Fruit fly (Drosophila melanogaster) whole organism, embryonic: ENCODE measurements around the gene CG5882.

Source experiments
- CG10366 ChIP-seq: fragments of 200-800 bp; sonication (Bioruptor generic); IDR thresholded peaks from 2 replicates; pipeline ENCODE4 v1.3.6; 2022; ENCODE audit warnings: missing biosample characterization, missing genetic modification characterization
- CG11456 ChIP-seq: fragments of 200-800 bp; sonication (Bioruptor generic); IDR thresholded peaks from 3 replicates; pipeline ENCODE4 v1.3.6; 2022; ENCODE audit warnings: missing biosample characterization, missing genetic modification characterization
- CG12744 ChIP-seq: fragments of 200-800 bp; sonication (Bioruptor generic); optimal IDR thresholded peaks from 2 replicates; lab custom pipeline; 2016; ENCODE audit warnings: missing biosample characterization, missing genetic modification characterization
- CG1603 ChIP-seq: fragments of 200-800 bp; sonication (Bioruptor generic); optimal IDR thresholded peaks from 2 replicates; lab custom pipeline; 2019; ENCODE audit warnings: missing biosample characterization, mild to moderate bottlenecking, missing genetic modification characterization, moderate library complexity
- CG1647 ChIP-seq: fragments of 200-800 bp; sonication (Bioruptor generic); optimal IDR thresholded peaks from 3 replicates; lab custom pipeline; 2016; ENCODE audit warnings: missing biosample characterization, missing genetic modification characterization
- CG16813 ChIP-seq: fragments of 200-800 bp; sonication (Bioruptor generic); IDR thresholded peaks from 3 replicates; pipeline ENCODE4 v1.3.6; 2022; ENCODE audit warnings: missing biosample characterization, missing genetic modification characterization; ENCODE audit not compliant: partially characterized antibody
- CG17612 ChIP-seq: fragments of 200-800 bp; sonication (Bioruptor generic); IDR thresholded peaks from 2 replicates; pipeline ENCODE4 v1.3.6; 2022; ENCODE audit warnings: missing biosample characterization, missing genetic modification characterization
- CG17912 ChIP-seq: fragments of 200-800 bp; sonication (Bioruptor generic); optimal IDR thresholded peaks from 2 replicates; lab custom pipeline; 2018; ENCODE audit warnings: missing biosample characterization, mild to moderate bottlenecking, missing genetic modification characterization
- CG18011 ChIP-seq: fragments of 200-800 bp; sonication (Bioruptor generic); optimal IDR thresholded peaks from 2 replicates; lab custom pipeline; 2017; ENCODE audit warnings: missing biosample characterization, missing genetic modification characterization, mild to moderate bottlenecking, moderate library complexity, missing genotype
- CG2202 ChIP-seq: fragments of 200-800 bp; sonication (Bioruptor generic); optimal IDR thresholded peaks from 2 replicates; lab custom pipeline; 2018; ENCODE audit warnings: missing biosample characterization, mild to moderate bottlenecking, missing genetic modification characterization
- CG2875 ChIP-seq: fragments of 200-800 bp; sonication (Bioruptor generic); optimal IDR thresholded peaks from 2 replicates; lab custom pipeline; 2017; ENCODE audit warnings: missing biosample characterization, mild to moderate bottlenecking, missing genetic modification characterization, missing genetic modification reagents
- CG32767 ChIP-seq: fragments of 200-800 bp; sonication (Bioruptor generic); IDR thresholded peaks from 2 replicates; pipeline ENCODE4 v1.3.6; 2022; ENCODE audit warnings: missing biosample characterization, missing genetic modification characterization
- CG4617 ChIP-seq: fragments of 200-800 bp; sonication (Bioruptor generic); optimal IDR thresholded peaks from 3 replicates; lab custom pipeline; 2016; ENCODE audit warnings: missing biosample characterization, missing genetic modification characterization, borderline replicate concordance
- CG6175 ChIP-seq: fragments of 200-800 bp; sonication (Bioruptor generic); IDR thresholded peaks from 3 replicates; pipeline ENCODE4 v1.3.6; 2022; ENCODE audit warnings: missing biosample characterization, missing genetic modification characterization
- CG6683 ChIP-seq: fragments of 200-800 bp; sonication (Bioruptor generic); optimal IDR thresholded peaks from 2 replicates; lab custom pipeline; 2017; ENCODE audit warnings: missing biosample characterization, mild to moderate bottlenecking, missing genetic modification characterization, missing genetic modification reagents
- CG6813 ChIP-seq: fragments of 200-800 bp; sonication (Bioruptor generic); optimal IDR thresholded peaks from 2 replicates; lab custom pipeline; 2017; ENCODE audit warnings: missing biosample characterization, missing genetic modification characterization, mild to moderate bottlenecking, moderate library complexity, missing genetic modification reagents
- CG8359 ChIP-seq: fragments of 200-800 bp; sonication (Bioruptor generic); optimal IDR thresholded peaks from 2 replicates; lab custom pipeline; 2017; ENCODE audit warnings: missing biosample characterization, mild to moderate bottlenecking, missing genetic modification characterization, borderline replicate concordance
- CG9817 ChIP-seq: fragments of 200-800 bp; sonication (Bioruptor generic); optimal IDR thresholded peaks from 2 replicates; lab custom pipeline; 2018; ENCODE audit warnings: missing biosample characterization, mild to moderate bottlenecking, missing genetic modification characterization, moderate library complexity
- Camta ChIP-seq: fragments of 200-800 bp; sonication (Bioruptor generic); optimal IDR thresholded peaks from 2 replicates; lab custom pipeline; 2016; ENCODE audit warnings: missing biosample characterization, missing genetic modification characterization
- CkIIα-i1 ChIP-seq: fragments of 200-800 bp; sonication (Bioruptor generic); IDR thresholded peaks from 2 replicates; pipeline ENCODE4 v1.3.6; 2022; ENCODE audit warnings: missing biosample characterization, missing genetic modification characterization
- Dek ChIP-seq: fragments of 200-800 bp; sonication (Bioruptor generic); optimal IDR thresholded peaks from 3 replicates; lab custom pipeline; 2019; ENCODE audit warnings: missing biosample characterization, mild to moderate bottlenecking, missing genetic modification characterization, moderate library complexity
- Doc3 ChIP-seq: fragments of 200-800 bp; sonication (Bioruptor generic); IDR thresholded peaks from 3 replicates; pipeline ENCODE4 v1.3.6; 2022; ENCODE audit warnings: missing biosample characterization, missing genetic modification characterization; ENCODE audit not compliant: partially characterized antibody
- Dp ChIP-seq: fragments of 200-800 bp; sonication (Bioruptor generic); optimal IDR thresholded peaks from 2 replicates; lab custom pipeline; 2018; ENCODE audit warnings: missing biosample characterization, mild to moderate bottlenecking, missing genetic modification characterization, moderate library complexity
- Gsc ChIP-seq: fragments of 200-800 bp; sonication (Bioruptor generic); IDR thresholded peaks from 2 replicates; pipeline ENCODE4 v1.3.6; 2022; ENCODE audit warnings: missing biosample characterization, missing genetic modification characterization
- H2.0 ChIP-seq: fragments of 200-800 bp; sonication (Bioruptor generic); IDR thresholded peaks from 2 replicates; pipeline ENCODE4 v1.3.6; 2022; ENCODE audit warnings: missing biosample characterization, missing genetic modification characterization
- Hmr ChIP-seq: fragments of 200-800 bp; sonication (Bioruptor generic); optimal IDR thresholded peaks from 3 replicates; lab custom pipeline; 2017; ENCODE audit warnings: mild to moderate bottlenecking, missing biosample characterization, missing genetic modification reagents, missing genetic modification characterization
- Hr39 ChIP-seq: fragments of >200 bp; optimal IDR thresholded peaks from 2 replicates; lab custom pipeline; 2017
- Lim3 ChIP-seq: fragments of 200-800 bp; sonication (Bioruptor generic); IDR thresholded peaks from 2 replicates; pipeline ENCODE4 v1.3.6; 2022; ENCODE audit warnings: missing biosample characterization, missing genetic modification characterization
- Nf-YC ChIP-seq: fragments of 200-800 bp; optimal IDR thresholded peaks from 3 replicates; lab custom pipeline; 2019; ENCODE audit warnings: missing biosample characterization, mild to moderate bottlenecking, missing genetic modification characterization, moderate library complexity
- Oli ChIP-seq: fragments of 200-800 bp; sonication (Bioruptor generic); optimal IDR thresholded peaks from 2 replicates; lab custom pipeline; 2018; ENCODE audit warnings: missing biosample characterization, mild to moderate bottlenecking, missing genetic modification characterization, moderate library complexity
- Sin3A ChIP-seq: fragments of >200 bp; optimal IDR thresholded peaks from 2 replicates; lab custom pipeline; 2018
- Stat92E ChIP-seq, 3 experiments: fragments of >200 bp in 2 of 3; fragments of 200-800 bp in 1 of 3; sonication (Bioruptor generic) in 1 of 3; optimal IDR thresholded peaks; 2 replicates each; lab custom pipeline; 2017 to 2019; ENCODE audit warnings: missing biosample characterization in 3 of 3, missing genetic modification characterization in 3 of 3, mild to moderate bottlenecking in 1 of 3, moderate library complexity in 1 of 3
- Taf1 ChIP-seq: fragments of 200-800 bp; sonication (Bioruptor generic); IDR thresholded peaks from 2 replicates; pipeline ENCODE4 v1.3.6; 2022; ENCODE audit warnings: missing biosample characterization, missing genetic modification characterization
- al ChIP-seq: fragments of 200-800 bp; sonication (Bioruptor generic); IDR thresholded peaks from 2 replicates; pipeline ENCODE4 v1.3.6; 2022; ENCODE audit warnings: missing biosample characterization, missing genetic modification characterization
- ash1 ChIP-seq: fragments of 200-800 bp; sonication (Bioruptor generic); optimal IDR thresholded peaks from 2 replicates; lab custom pipeline; 2018; ENCODE audit warnings: missing biosample characterization, mild to moderate bottlenecking, missing genetic modification characterization
- btn ChIP-seq: fragments of 200-800 bp; sonication (Bioruptor generic); optimal IDR thresholded peaks from 2 replicates; lab custom pipeline; 2016; ENCODE audit warnings: missing biosample characterization, missing genetic modification characterization
- ci ChIP-seq: fragments of 200-800 bp; sonication (Bioruptor generic); IDR thresholded peaks from 3 replicates; pipeline ENCODE4 v1.3.6; 2022; ENCODE audit warnings: missing biosample characterization, missing genetic modification characterization
- cwo ChIP-seq: fragments of 200-800 bp; sonication (Bioruptor generic); optimal IDR thresholded peaks from 3 replicates; lab custom pipeline; 2017; ENCODE audit warnings: missing biosample characterization, missing genetic modification characterization, mild to moderate bottlenecking, moderate library complexity, missing genetic modification reagents
- gsb-n ChIP-seq: fragments of 200-800 bp; sonication (Bioruptor generic); optimal IDR thresholded peaks from 3 replicates; lab custom pipeline; 2018; ENCODE audit warnings: missing biosample characterization, mild to moderate bottlenecking, missing genetic modification characterization
- hkb ChIP-seq, 2 experiments: fragments of 200-800 bp in 1 of 2; fragments of >200 bp in 1 of 2; sonication (Bioruptor generic) in 1 of 2; IDR thresholded peaks in 1 of 2; optimal IDR thresholded peaks in 1 of 2; 2 replicates each; pipeline versions ENCODE4 v1.3.6 to Lab custom; 2017 to 2022; ENCODE audit warnings: missing biosample characterization in 1 of 2, missing genetic modification characterization in 1 of 2
- jumu ChIP-seq: fragments of 200-800 bp; sonication (Bioruptor generic); optimal IDR thresholded peaks from 3 replicates; lab custom pipeline; 2016; ENCODE audit warnings: missing biosample characterization, missing genetic modification characterization
- nom ChIP-seq: fragments of 200-800 bp; sonication (Bioruptor generic); optimal IDR thresholded peaks from 2 replicates; lab custom pipeline; 2017; ENCODE audit warnings: missing biosample characterization, missing genetic modification characterization, mild to moderate bottlenecking, moderate library complexity, missing genetic modification reagents
- pzg ChIP-seq: fragments of 200-800 bp; sonication (Bioruptor generic); optimal IDR thresholded peaks from 3 replicates; lab custom pipeline; 2018; ENCODE audit warnings: missing biosample characterization, mild to moderate bottlenecking, missing genetic modification characterization, moderate library complexity
- ranshi ChIP-seq: fragments of 200-800 bp; sonication (Bioruptor generic); IDR thresholded peaks from 2 replicates; pipeline ENCODE4 v1.3.6; 2022; ENCODE audit warnings: missing biosample characterization, missing genetic modification characterization
- sim ChIP-seq: fragments of 200-800 bp; sonication (Bioruptor generic); IDR thresholded peaks from 2 replicates; pipeline ENCODE4 v1.3.6; 2022; ENCODE audit warnings: missing biosample characterization, missing genetic modification characterization
- sima ChIP-seq: fragments of 200-800 bp; sonication (Bioruptor generic); optimal IDR thresholded peaks from 2 replicates; lab custom pipeline; 2016; ENCODE audit warnings: missing biosample characterization, missing genetic modification characterization
- stc ChIP-seq: fragments of 200-800 bp; sonication (Bioruptor generic); IDR thresholded peaks from 2 replicates; pipeline ENCODE4 v1.3.6; 2022; ENCODE audit warnings: missing biosample characterization, missing genetic modification characterization
- stwl ChIP-seq: fragments of 200-800 bp; sonication (Bioruptor generic); optimal IDR thresholded peaks from 3 replicates; lab custom pipeline; 2018; ENCODE audit warnings: missing biosample characterization, mild to moderate bottlenecking, missing genetic modification characterization, moderate library complexity
- tx ChIP-seq: fragments of 200-800 bp; sonication (Bioruptor generic); optimal IDR thresholded peaks from 2 replicates; lab custom pipeline; 2016; ENCODE audit warnings: missing biosample characterization, missing genetic modification characterization
- wor ChIP-seq: fragments of 200-800 bp; sonication (Bioruptor generic); IDR thresholded peaks from 2 replicates; pipeline ENCODE4 v1.3.6; 2022; ENCODE audit warnings: missing biosample characterization, missing genetic modification characterization
- z ChIP-seq: fragments of 200-800 bp; sonication (Bioruptor generic); IDR thresholded peaks from 3 replicates; pipeline ENCODE4 v1.3.6; 2022; ENCODE audit warnings: missing biosample characterization, missing genetic modification characterization

The CG5882 gene

dm6 chr3R:27165416-27165982, 47.1 kb downstream of the CG5882 start, which contains the start of the genes CG34293 and spn-D (continued):
- TF ChIP-seq CG6683 (GFP tag; lab: Kevin White, UChicago) (no peak), Hr39 (lab: Kevin White, UChicago) (no peak), H2.0 (GFP tag; lab: Robert Waterston, UW) (no peak), wor (GFP tag; lab: Robert Waterston, UW) (no peak), Oli (tag; lab: Kevin White, UChicago) (no peak), CG16813 (GFP tag; lab: Robert Waterston, UW) (no peak), Camta (no peak), CG6813 (GFP tag; lab: Kevin White, UChicago) (no peak), hkb (optimal IDR thresholded peaks at IDR 0.05; lab: Kevin White, UChicago) (no peak), hkb (GFP tag; IDR thresholded peaks at IDR 0.05; lab: Robert Waterston, UW) (no peak), btn (no peak), ci (GFP tag; lab: Robert Waterston, UW) (no peak), stwl (tag; lab: Kevin White, UChicago) (peak; percentile 53), CG1647 (no peak), Gsc (GFP tag; lab: Robert Waterston, UW) (no peak), Dek (no peak), Doc3 (no peak), ranshi (GFP tag; lab: Robert Waterston, UW) (no peak), CG10366 (GFP tag; lab: Robert Waterston, UW) (no peak), CkIIα-i1 (GFP tag; lab: Robert Waterston, UW) (no peak), CG1603 (peak; percentile 39), Dp (GFP tag; lab: Kevin White, UChicago) (peak; percentile 40), tx (no peak), CG6175 (GFP tag; lab: Robert Waterston, UW) (no peak), CG4617 (GFP tag; lab: Kevin White, UChicago) (peak; percentile 29), CG17612 (GFP tag; lab: Robert Waterston, UW) (no peak), sima (GFP tag; lab: Kevin White, UChicago) (no peak), sim (no peak), CG32767 (GFP tag; lab: Robert Waterston, UW) (no peak), z (GFP tag; lab: Robert Waterston, UW) (no peak), Lim3 (GFP tag; lab: Robert Waterston, UW) (no peak), gsb-n (tag; lab: Kevin White, UChicago) (no peak), jumu (no peak), Hmr (no peak), CG18011 (GFP tag; lab: Kevin White, UChicago) (peak; percentile 97), ash1 (GFP tag; lab: Kevin White, UChicago) (no peak), CG17912 (no peak), al (GFP tag; lab: Robert Waterston, UW) (no peak), CG8359 (GFP tag; lab: Kevin White, UChicago) (no peak), CG2875 (GFP tag; lab: Kevin White, UChicago) (no peak), Nf-YC (tag; lab: Kevin White, UChicago) (no peak), Stat92E (GFP tag; optimal IDR thresholded peaks at IDR 0.05; lab: Kevin White, UChicago) (no peak), pzg (GFP tag; lab: Kevin White, UChicago) (peak; percentile 54), cwo (no peak), CG9817 (tag; lab: Kevin White, UChicago) (no peak), nom (GFP tag; lab: Kevin White, UChicago) (no peak), Sin3A (lab: Kevin White, UChicago) (no peak), Taf1 (GFP tag; lab: Robert Waterston, UW) (no peak), CG12744 (GFP tag; lab: Kevin White, UChicago) (no peak), CG2202 (no peak), CG11456 (GFP tag; lab: Robert Waterston, UW) (no peak), stc (GFP tag; lab: Robert Waterston, UW) (no peak)
